Worm (Caenorhabditis elegans) whole organism, L1 larva: Measurements from ENCODE around the gene cnep-1.

ENCODE experiments used
- C04F5.9 ChIP-seq: sonication (generic microtip); optimal IDR thresholded peaks from 2 replicates; lab custom pipeline; 2016; ENCODE audit warnings: missing genetic modification characterization, missing compliant biosample characterization
- C16A3.4 ChIP-seq: fragments of 150-350 bp; optimal IDR thresholded peaks from 2 replicates; lab custom pipeline; 2014; ENCODE audit warnings: missing biosample characterization, missing genetic modification characterization
- C34B4.2 ChIP-seq: sonication (generic microtip); optimal IDR thresholded peaks from 2 replicates; lab custom pipeline; 2017; ENCODE audit warnings: mild to moderate bottlenecking, missing genetic modification characterization, missing compliant biosample characterization
- F16B12.6 ChIP-seq: fragments of 150-350 bp; optimal IDR thresholded peaks from 2 replicates; lab custom pipeline; 2014; ENCODE audit warnings: missing biosample characterization, missing genetic modification characterization
- aha-1 ChIP-seq: fragments of 150-350 bp; optimal IDR thresholded peaks from 2 replicates; lab custom pipeline; 2014; ENCODE audit warnings: missing biosample characterization, missing genetic modification characterization
- ama-1 ChIP-seq: fragments of 150-350 bp; optimal IDR thresholded peaks from 2 replicates; lab custom pipeline; 2014
- ceh-63 ChIP-seq: fragments of 200-800 bp; sonication (Bioruptor generic); optimal IDR thresholded peaks from 2 replicates; lab custom pipeline; 2018; ENCODE audit warnings: mild to moderate bottlenecking, missing genetic modification characterization, missing compliant biosample characterization
- ceh-88 ChIP-seq: fragments of 200-800 bp; sonication (Bioruptor generic); IDR thresholded peaks from 2 replicates; pipeline ENCODE4 v1.3.6; 2022; ENCODE audit warnings: missing genetic modification characterization, missing compliant biosample characterization
- ceh-90 ChIP-seq: sonication (generic microtip); optimal IDR thresholded peaks from 2 replicates; lab custom pipeline; 2016; ENCODE audit warnings: missing genetic modification characterization, missing compliant biosample characterization
- ces-1 ChIP-seq: fragments of 150-350 bp; optimal IDR thresholded peaks from 2 replicates; lab custom pipeline; 2014; ENCODE audit warnings: missing biosample characterization, missing genetic modification reagents, missing genetic modification characterization
- egl-13 ChIP-seq: sonication (generic microtip); optimal IDR thresholded peaks from 2 replicates; lab custom pipeline; 2016; ENCODE audit warnings: missing genotype, missing genetic modification reagents, missing genetic modification characterization, missing compliant biosample characterization
- elt-2 ChIP-seq: sonication (generic microtip); optimal IDR thresholded peaks from 2 replicates; lab custom pipeline; 2016; ENCODE audit warnings: missing genetic modification characterization, mild to moderate bottlenecking, inconsistent platforms, missing compliant biosample characterization, missing genetic modification reagents
- elt-3 ChIP-seq, 6 experiments: fragments of 150-350 bp in 1 of 6; sonication (generic microtip); optimal IDR thresholded peaks; 2 replicates each; lab custom pipeline; 2017 to 2018; ENCODE audit warnings: missing biosample characterization in 6 of 6, missing genetic modification characterization in 6 of 6, inconsistent platforms in 1 of 6
- ets-5 ChIP-seq: fragments of 200-800 bp; sonication (Bioruptor generic); IDR thresholded peaks from 2 replicates; pipeline ENCODE4 v1.3.6; 2022; ENCODE audit warnings: missing genetic modification characterization, missing compliant biosample characterization
- fkh-8 ChIP-seq: sonication (generic microtip); optimal IDR thresholded peaks from 2 replicates; lab custom pipeline; 2016; ENCODE audit warnings: mild to moderate bottlenecking, missing genetic modification characterization, missing compliant biosample characterization
- fos-1 ChIP-seq: fragments of 150-350 bp; optimal IDR thresholded peaks from 2 replicates; lab custom pipeline; 2014; ENCODE audit warnings: missing biosample characterization, missing genetic modification characterization
- grh-1 ChIP-seq: fragments of 200-800 bp; sonication (Bioruptor generic); IDR thresholded peaks from 2 replicates; pipeline ENCODE4 v1.3.6; 2022; ENCODE audit warnings: missing genetic modification reagents, missing genetic modification characterization, missing compliant biosample characterization
- hlh-17 ChIP-seq: fragments of 200-800 bp; sonication (Bioruptor generic); optimal IDR thresholded peaks from 2 replicates; lab custom pipeline; 2018; ENCODE audit warnings: missing genetic modification characterization, mild to moderate bottlenecking, missing compliant biosample characterization, moderate library complexity, borderline replicate concordance
- hlh-4 ChIP-seq: sonication (generic microtip); optimal IDR thresholded peaks from 2 replicates; lab custom pipeline; 2016; ENCODE audit warnings: mild to moderate bottlenecking, missing genetic modification characterization, missing compliant biosample characterization
- irx-1 ChIP-seq: sonication (generic microtip); optimal IDR thresholded peaks from 2 replicates; lab custom pipeline; 2016; ENCODE audit warnings: missing genetic modification characterization, missing compliant biosample characterization
- jun-1 ChIP-seq: fragments of 150-350 bp; optimal IDR thresholded peaks from 2 replicates; lab custom pipeline; 2014; ENCODE audit warnings: missing biosample characterization, missing genetic modification reagents, missing genetic modification characterization
- lin-13 ChIP-seq: fragments of 150-350 bp; optimal IDR thresholded peaks from 2 replicates; lab custom pipeline; 2014; ENCODE audit warnings: missing biosample characterization, missing genetic modification reagents, missing genetic modification characterization
- lin-14 ChIP-seq: fragments of 200-800 bp; sonication (Bioruptor generic); optimal IDR thresholded peaks from 2 replicates; lab custom pipeline; 2018; ENCODE audit warnings: mild to moderate bottlenecking, missing genetic modification characterization, moderate library complexity, missing compliant biosample characterization
- lin-15B ChIP-seq: fragments of 150-350 bp; sonication (generic microtip); optimal IDR thresholded peaks from 3 replicates; lab custom pipeline; 2014; ENCODE audit warnings: missing biosample characterization, missing genetic modification characterization
- lin-35 ChIP-seq, 2 experiments: fragments of 150-350 bp; optimal IDR thresholded peaks; 2 replicates each; lab custom pipeline; 2014; ENCODE audit warnings: missing biosample characterization in 2 of 2, missing genetic modification characterization in 2 of 2, missing genetic modification reagents in 2 of 2
- lir-3 ChIP-seq: sonication (generic microtip); optimal IDR thresholded peaks from 2 replicates; lab custom pipeline; 2016; ENCODE audit warnings: mild to moderate bottlenecking, missing genetic modification characterization, moderate library complexity, missing compliant biosample characterization; ENCODE audit not compliant: poor library complexity
- lsy-2 ChIP-seq, 2 experiments: fragments of 150-350 bp; optimal IDR thresholded peaks; 2 replicates each; lab custom pipeline; 2014; ENCODE audit warnings: missing biosample characterization in 2 of 2, missing genetic modification characterization in 2 of 2
- mab-9 ChIP-seq: fragments of 200-800 bp; sonication (Bioruptor generic); IDR thresholded peaks from 2 replicates; pipeline ENCODE4 v1.3.6; 2022; ENCODE audit warnings: missing genetic modification reagents, missing genetic modification characterization, missing compliant biosample characterization
- mdl-1 ChIP-seq, 2 experiments: fragments of 150-350 bp; optimal IDR thresholded peaks; 2 replicates each; lab custom pipeline; 2014 to 2017; ENCODE audit warnings: missing biosample characterization in 2 of 2, missing genetic modification characterization in 2 of 2, inconsistent platforms in 1 of 2
- mep-1 ChIP-seq: fragments of 150-350 bp; optimal IDR thresholded peaks from 2 replicates; lab custom pipeline; 2014; ENCODE audit warnings: missing biosample characterization, missing genetic modification characterization
- nhr-19 ChIP-seq: fragments of 200-800 bp; sonication (Bioruptor generic); conservative IDR thresholded peaks from 2 replicates; pipeline ENCODE4 v1.3.6; 2022; ENCODE audit warnings: missing genetic modification characterization, missing compliant biosample characterization
- nhr-237 ChIP-seq: fragments of 150-350 bp; optimal IDR thresholded peaks from 2 replicates; lab custom pipeline; 2014; ENCODE audit warnings: missing biosample characterization, missing genetic modification characterization
- nhr-71 ChIP-seq: sonication (generic microtip); optimal IDR thresholded peaks from 2 replicates; lab custom pipeline; 2016; ENCODE audit warnings: mild to moderate bottlenecking, missing genetic modification characterization, moderate library complexity, missing compliant biosample characterization
- nhr-76 ChIP-seq: sonication (generic microtip); optimal IDR thresholded peaks from 2 replicates; lab custom pipeline; 2017; ENCODE audit warnings: missing biosample characterization, missing genetic modification characterization
- nhr-90 ChIP-seq: sonication (generic microtip); optimal IDR thresholded peaks from 2 replicates; lab custom pipeline; 2016; ENCODE audit warnings: mild to moderate bottlenecking, missing genetic modification characterization, missing compliant biosample characterization; ENCODE audit not compliant: poor library complexity
- pax-3 ChIP-seq: fragments of 200-800 bp; sonication (Bioruptor generic); optimal IDR thresholded peaks from 2 replicates; lab custom pipeline; 2018; ENCODE audit warnings: mild to moderate bottlenecking, missing genetic modification characterization, moderate library complexity, missing compliant biosample characterization
- pqm-1 ChIP-seq: sonication (generic microtip); optimal IDR thresholded peaks from 3 replicates; lab custom pipeline; 2017; ENCODE audit warnings: missing biosample characterization, missing genetic modification characterization
- rnt-1 ChIP-seq: sonication (generic microtip); optimal IDR thresholded peaks from 2 replicates; lab custom pipeline; 2016; ENCODE audit warnings: mild to moderate bottlenecking, missing genetic modification characterization, moderate library complexity, missing compliant biosample characterization
- skn-1 ChIP-seq: fragments of 150-350 bp; optimal IDR thresholded peaks from 2 replicates; lab custom pipeline; 2014; ENCODE audit warnings: missing biosample characterization, missing genetic modification characterization
- snu-23 ChIP-seq: sonication (generic microtip); optimal IDR thresholded peaks from 2 replicates; lab custom pipeline; 2016; ENCODE audit warnings: missing genetic modification characterization, missing compliant biosample characterization
- sox-4 ChIP-seq: sonication (generic microtip); optimal IDR thresholded peaks from 2 replicates; lab custom pipeline; 2016; ENCODE audit warnings: missing genetic modification characterization, missing compliant biosample characterization
- sup-37 ChIP-seq: fragments of 200-800 bp; sonication (Bioruptor generic); optimal IDR thresholded peaks from 2 replicates; lab custom pipeline; 2018; ENCODE audit warnings: mild to moderate bottlenecking, missing genetic modification characterization, missing compliant biosample characterization
- swsn-7 ChIP-seq: sonication (generic microtip); optimal IDR thresholded peaks from 2 replicates; lab custom pipeline; 2016; ENCODE audit warnings: missing genetic modification characterization, missing compliant biosample characterization
- tbx-2 ChIP-seq: sonication (generic microtip); optimal IDR thresholded peaks from 2 replicates; lab custom pipeline; 2016; ENCODE audit warnings: missing genetic modification characterization, missing compliant biosample characterization
- tlp-1 ChIP-seq: fragments of 150-350 bp; optimal IDR thresholded peaks from 2 replicates; lab custom pipeline; 2014; ENCODE audit warnings: missing biosample characterization, missing genetic modification characterization
- unc-130 ChIP-seq: fragments of 150-350 bp; optimal IDR thresholded peaks from 2 replicates; lab custom pipeline; 2017; ENCODE audit warnings: missing biosample characterization, missing genetic modification characterization, inconsistent platforms
- unc-86 ChIP-seq: sonication (generic microtip); optimal IDR thresholded peaks from 2 replicates; lab custom pipeline; 2016; ENCODE audit warnings: missing genetic modification characterization, missing compliant biosample characterization
- unc-98 ChIP-seq: fragments of 200-800 bp; sonication (Bioruptor generic); IDR thresholded peaks from 2 replicates; pipeline ENCODE4 v1.3.6; 2022; ENCODE audit warnings: missing genetic modification characterization, missing compliant biosample characterization
- vab-15 ChIP-seq: sonication (generic microtip); optimal IDR thresholded peaks from 2 replicates; lab custom pipeline; 2017; ENCODE audit warnings: missing genotype, mild to moderate bottlenecking, missing genetic modification characterization, missing compliant biosample characterization
- xbp-1 ChIP-seq: sonication (generic microtip); optimal IDR thresholded peaks from 2 replicates; lab custom pipeline; 2016; ENCODE audit warnings: missing genetic modification characterization, missing compliant biosample characterization
- zag-1 ChIP-seq: fragments of 150-350 bp; optimal IDR thresholded peaks from 2 replicates; lab custom pipeline; 2014; ENCODE audit warnings: missing biosample characterization, missing genetic modification characterization
- zip-4 ChIP-seq: fragments of 200-800 bp; sonication (Bioruptor generic); optimal IDR thresholded peaks from 2 replicates; lab custom pipeline; 2018; ENCODE audit warnings: mild to moderate bottlenecking, missing genetic modification characterization, moderate library complexity, missing compliant biosample characterization
- ztf-11 ChIP-seq, 2 experiments: sonication (generic microtip); optimal IDR thresholded peaks; 2 replicates each; lab custom pipeline; 2016 to 2017; ENCODE audit warnings: missing genetic modification characterization in 2 of 2, missing biosample characterization in 1 of 2, missing compliant biosample characterization in 1 of 2
- ztf-4 ChIP-seq: fragments of 150-350 bp; optimal IDR thresholded peaks from 2 replicates; lab custom pipeline; 2014; ENCODE audit warnings: missing biosample characterization, missing genetic modification characterization

cnep-1 gene

ce11 chrII:7338995-7339394 is 28.8 kb downstream of the cnep-1 start, which contains the start of gene nhr-21:
Gene nhr-21 (plus strand): TSS chrII:7339229.
- TF ChIP-seq nhr-76 (tag; lab: Kevin White, UChicago) = no peak
- peak in 5 of 6 experiments; percentile 46 to 91 (median 62) for TF ChIP-seq elt-3 (tag; optimal IDR thresholded peaks at IDR 0.05; lab: Kevin White, UChicago)
- TF ChIP-seq irx-1 (tag; lab: Kevin White, UChicago) = peak; percentile 44
- no peak for TF ChIP-seq lir-3 (tag; lab: Kevin White, UChicago)
- no peak for TF ChIP-seq lin-15B
- TF ChIP-seq ceh-63 (GFP tag; lab: Kevin White, UChicago) = no peak
- TF ChIP-seq ceh-88 (GFP tag; lab: Robert Waterston, UW) = no peak
- TF ChIP-seq sup-37 = no peak
- no peak for TF ChIP-seq unc-98
- no peak for TF ChIP-seq nhr-237
- TF ChIP-seq C04F5.9 (tag; lab: Kevin White, UChicago) = no peak
- TF ChIP-seq unc-130 (tag; lab: Kevin White, UChicago) = peak; percentile 28
- TF ChIP-seq nhr-19 (GFP tag; lab: Robert Waterston, UW) = peak; percentile 74
- no peak for TF ChIP-seq hlh-4 (tag; lab: Kevin White, UChicago)
- TF ChIP-seq grh-1 (GFP tag; lab: Robert Waterston, UW) = no peak
- no peak for TF ChIP-seq C34B4.2
- TF ChIP-seq fos-1 (tag; lab: Kevin White, UChicago) = peak; percentile 18
- TF ChIP-seq egl-13 = no peak
- peak; percentile 35 for TF ChIP-seq tbx-2
- TF ChIP-seq mep-1 (tag; lab: Kevin White, UChicago) = no peak
- TF ChIP-seq F16B12.6 (tag; lab: Kevin White, UChicago) = no peak
- no peak for TF ChIP-seq elt-2 (tag; lab: Kevin White, UChicago)
- no peak for TF ChIP-seq lin-13 (GFP tag; lab: Kevin White, UChicago)
- TF ChIP-seq mab-9 (GFP tag; lab: Robert Waterston, UW) = no peak
- TF ChIP-seq zag-1 (tag; lab: Kevin White, UChicago) = no peak
- TF ChIP-seq vab-15 (tag; lab: Kevin White, UChicago) = peak; percentile 61
- TF ChIP-seq mdl-1 (tag; optimal IDR thresholded peaks at IDR 0.05; lab: Kevin White, UChicago) = peak in 1 of 2 experiments; percentile 58
- TF ChIP-seq ama-1 = no peak
- TF ChIP-seq zip-4 (GFP tag; lab: Kevin White, UChicago) = no peak
- TF ChIP-seq skn-1 = no peak
- no peak for TF ChIP-seq sox-4 (tag; lab: Kevin White, UChicago)
- no peak for TF ChIP-seq pqm-1 (tag; lab: Kevin White, UChicago)
- TF ChIP-seq ces-1 (GFP tag; lab: Kevin White, UChicago) = no peak
- TF ChIP-seq lsy-2 (tag; optimal IDR thresholded peaks at IDR 0.05; lab: Kevin White, UChicago) = peak; percentile 28 to 40
- TF ChIP-seq nhr-90 (tag; lab: Kevin White, UChicago) = peak; percentile 73
- no peak for TF ChIP-seq ceh-90 (tag; lab: Kevin White, UChicago)
- TF ChIP-seq nhr-71 (tag; lab: Kevin White, UChicago) = peak; percentile 88
- TF ChIP-seq tlp-1 (tag; lab: Kevin White, UChicago) = no peak
- TF ChIP-seq ztf-4 (tag; lab: Kevin White, UChicago) = peak; percentile 21
- peak; percentile 66 for TF ChIP-seq snu-23
- TF ChIP-seq rnt-1 (tag; lab: Kevin White, UChicago) = peak; percentile 14
- TF ChIP-seq C16A3.4 (tag; lab: Kevin White, UChicago) = peak; percentile 23
- TF ChIP-seq aha-1 (tag; lab: Kevin White, UChicago) = no peak
- peak in 1 of 2 experiments; percentile 40 for TF ChIP-seq lin-35 (GFP tag; optimal IDR thresholded peaks at IDR 0.05; lab: Kevin White, UChicago)
- no peak for TF ChIP-seq hlh-17 (GFP tag; lab: Kevin White, UChicago)
- no peak for TF ChIP-seq jun-1 (tag; lab: Kevin White, UChicago)
- TF ChIP-seq ets-5 = no peak
- TF ChIP-seq pax-3 (tag; lab: Kevin White, UChicago) = no peak
- TF ChIP-seq xbp-1 (tag; lab: Kevin White, UChicago) = no peak
- no peak for TF ChIP-seq fkh-8
- TF ChIP-seq ztf-11 (tag; optimal IDR thresholded peaks at IDR 0.05; lab: Kevin White, UChicago) = no peak
- TF ChIP-seq swsn-7 (tag; lab: Kevin White, UChicago) = no peak
- TF ChIP-seq lin-14 (GFP tag; lab: Kevin White, UChicago) = peak; percentile 85
- no peak for TF ChIP-seq unc-86 (tag; lab: Kevin White, UChicago)
